Worm (Caenorhabditis elegans) whole organism, late embryonic: ENCODE measurements around the gene R08B4.3.

Experiments used
- C38D4.7 ChIP-seq: fragments of 200-800 bp; sonication (Bioruptor generic); optimal IDR thresholded peaks from 2 replicates; lab custom pipeline; 2018; ENCODE audit warnings: mild to moderate bottlenecking, missing genetic modification characterization, moderate library complexity, missing compliant biosample characterization
- K09A11.1 ChIP-seq: sonication (generic microtip); optimal IDR thresholded peaks from 2 replicates; lab custom pipeline; 2017; ENCODE audit warnings: antibody characterized with exemption, mild to moderate bottlenecking, missing genetic modification characterization, missing compliant biosample characterization; ENCODE audit not compliant: insufficient read depth
- T23F11.4 ChIP-seq: fragments of 200-800 bp; sonication (Bioruptor generic); optimal IDR thresholded peaks from 2 replicates; lab custom pipeline; 2018; ENCODE audit warnings: mild to moderate bottlenecking, missing genetic modification characterization, missing compliant biosample characterization
- Y22D7AL.16 ChIP-seq: sonication (generic microtip); optimal IDR thresholded peaks from 2 replicates; lab custom pipeline; 2016; ENCODE audit warnings: missing genetic modification characterization, missing compliant biosample characterization
- ahr-1 ChIP-seq: sonication (generic microtip); optimal IDR thresholded peaks from 2 replicates; lab custom pipeline; 2016; ENCODE audit warnings: missing genetic modification characterization, missing compliant biosample characterization
- ama-1 ChIP-seq: fragments of 150-350 bp; optimal IDR thresholded peaks from 2 replicates; lab custom pipeline; 2014
- ceh-24 ChIP-seq: sonication (generic microtip); optimal IDR thresholded peaks from 2 replicates; lab custom pipeline; 2016; ENCODE audit warnings: mild to moderate bottlenecking, missing genetic modification characterization, missing compliant biosample characterization
- ceh-31 ChIP-seq: sonication (generic microtip); optimal IDR thresholded peaks from 2 replicates; lab custom pipeline; 2016; ENCODE audit warnings: missing genetic modification characterization, missing compliant biosample characterization
- ceh-45 ChIP-seq: fragments of 200-800 bp; sonication (Bioruptor generic); IDR thresholded peaks from 2 replicates; pipeline ENCODE4 v1.3.6; 2022; ENCODE audit warnings: missing genetic modification reagents, missing genetic modification characterization, missing compliant biosample characterization
- ceh-48 ChIP-seq: sonication (generic microtip); optimal IDR thresholded peaks from 2 replicates; lab custom pipeline; 2016; ENCODE audit warnings: missing genetic modification characterization, inconsistent platforms, missing compliant biosample characterization
- ceh-6 ChIP-seq: fragments of 200-800 bp; sonication (Bioruptor generic); optimal IDR thresholded peaks from 2 replicates; lab custom pipeline; 2018; ENCODE audit warnings: mild to moderate bottlenecking, missing genetic modification characterization, missing compliant biosample characterization
- ceh-9 ChIP-seq: sonication (generic microtip); optimal IDR thresholded peaks from 2 replicates; lab custom pipeline; 2016; ENCODE audit warnings: mild to moderate bottlenecking, missing genetic modification characterization, inconsistent platforms, missing compliant biosample characterization
- dmd-4 ChIP-seq: sonication (generic microtip); optimal IDR thresholded peaks from 2 replicates; lab custom pipeline; 2016; ENCODE audit warnings: borderline replicate concordance, missing genetic modification characterization, missing compliant biosample characterization
- dve-1 ChIP-seq: sonication (generic microtip); optimal IDR thresholded peaks from 2 replicates; lab custom pipeline; 2017; ENCODE audit warnings: antibody characterized with exemption, mild to moderate bottlenecking, missing genetic modification characterization, missing compliant biosample characterization
- ets-4 ChIP-seq: sonication (generic microtip); optimal IDR thresholded peaks from 2 replicates; lab custom pipeline; 2016; ENCODE audit warnings: missing genetic modification characterization, missing compliant biosample characterization
- gmeb-2 ChIP-seq: sonication (generic microtip); optimal IDR thresholded peaks from 2 replicates; lab custom pipeline; 2016; ENCODE audit warnings: missing genetic modification characterization, inconsistent platforms, missing compliant biosample characterization
- hlh-15 ChIP-seq: sonication (generic microtip); optimal IDR thresholded peaks from 2 replicates; lab custom pipeline; 2016; ENCODE audit warnings: missing genetic modification characterization, missing compliant biosample characterization
- hlh-30 ChIP-seq: sonication (generic microtip); optimal IDR thresholded peaks from 2 replicates; lab custom pipeline; 2017; ENCODE audit warnings: antibody characterized with exemption, missing genetic modification characterization, missing compliant biosample characterization; ENCODE audit not compliant: insufficient read depth
- hlh-8 ChIP-seq: sonication (generic microtip); optimal IDR thresholded peaks from 2 replicates; lab custom pipeline; 2016; ENCODE audit warnings: missing genotype, missing genetic modification characterization, missing compliant biosample characterization
- lin-11 ChIP-seq: fragments of 200-800 bp; sonication (Bioruptor generic); optimal IDR thresholded peaks from 2 replicates; lab custom pipeline; 2018; ENCODE audit warnings: mild to moderate bottlenecking, missing genetic modification characterization, missing compliant biosample characterization
- madf-2 ChIP-seq: sonication (generic microtip); optimal IDR thresholded peaks from 2 replicates; lab custom pipeline; 2017; ENCODE audit warnings: missing genetic modification characterization, missing compliant biosample characterization
- mec-3 ChIP-seq: sonication (generic microtip); optimal IDR thresholded peaks from 2 replicates; lab custom pipeline; 2016; ENCODE audit warnings: borderline replicate concordance, missing genetic modification characterization, missing compliant biosample characterization
- nhr-11 ChIP-seq: fragments of 150-350 bp; optimal IDR thresholded peaks from 2 replicates; lab custom pipeline; 2014; ENCODE audit warnings: missing biosample characterization, missing genetic modification characterization
- nhr-232 ChIP-seq: sonication (generic microtip); optimal IDR thresholded peaks from 2 replicates; lab custom pipeline; 2016; ENCODE audit warnings: missing genetic modification characterization, missing compliant biosample characterization
- npax-4 ChIP-seq: sonication (generic microtip); optimal IDR thresholded peaks from 2 replicates; lab custom pipeline; 2016; ENCODE audit warnings: missing genetic modification characterization, missing compliant biosample characterization
- odd-2 ChIP-seq: sonication (generic microtip); optimal IDR thresholded peaks from 2 replicates; lab custom pipeline; 2017; ENCODE audit warnings: antibody characterized with exemption, mild to moderate bottlenecking, missing genetic modification characterization, missing compliant biosample characterization
- pax-1 ChIP-seq: fragments of 150-350 bp; optimal IDR thresholded peaks from 2 replicates; lab custom pipeline; 2014; ENCODE audit warnings: missing biosample characterization, missing genetic modification characterization
- pha-2 ChIP-seq: sonication (generic microtip); optimal IDR thresholded peaks from 2 replicates; lab custom pipeline; 2017; ENCODE audit warnings: mild to moderate bottlenecking, missing genetic modification characterization, missing compliant biosample characterization
- pha-4 ChIP-seq: fragments of 150-350 bp; optimal IDR thresholded peaks from 2 replicates; lab custom pipeline; 2018; ENCODE audit warnings: missing biosample characterization, missing genetic modification reagents, missing genetic modification characterization
- pros-1 ChIP-seq: fragments of 150-350 bp; optimal IDR thresholded peaks from 2 replicates; lab custom pipeline; 2014; ENCODE audit warnings: missing biosample characterization, missing genetic modification reagents, missing genetic modification characterization
- ref-2 ChIP-seq: sonication (generic microtip); optimal IDR thresholded peaks from 2 replicates; lab custom pipeline; 2016; ENCODE audit warnings: missing genetic modification characterization, missing compliant biosample characterization
- rnt-1 ChIP-seq: sonication (generic microtip); optimal IDR thresholded peaks from 2 replicates; lab custom pipeline; 2016; ENCODE audit warnings: missing genetic modification characterization, missing compliant biosample characterization
- sox-2 ChIP-seq: fragments of 200-800 bp; sonication (Bioruptor generic); IDR thresholded peaks from 2 replicates; pipeline ENCODE4 v1.3.6; 2022; ENCODE audit warnings: missing genetic modification reagents, missing genetic modification characterization, missing compliant biosample characterization
- tbx-7 ChIP-seq: sonication (generic microtip); optimal IDR thresholded peaks from 2 replicates; lab custom pipeline; 2016; ENCODE audit warnings: missing genotype, missing genetic modification characterization, missing compliant biosample characterization
- unc-3 ChIP-seq, 2 experiments: fragments of 200-800 bp in 1 of 2; sonication (Bioruptor generic) in 1 of 2; sonication (generic microtip) in 1 of 2; conservative IDR thresholded peaks in 1 of 2; optimal IDR thresholded peaks in 1 of 2; 2 replicates each; pipeline versions ENCODE4 v1.3.6 to Lab custom; 2016 to 2022; ENCODE audit warnings: missing compliant biosample characterization in 2 of 2, missing genetic modification characterization in 2 of 2, missing genetic modification reagents in 1 of 2
- unc-42 ChIP-seq: sonication (generic microtip); optimal IDR thresholded peaks from 2 replicates; lab custom pipeline; 2016; ENCODE audit warnings: missing genotype, missing genetic modification characterization, missing compliant biosample characterization
- zip-5 ChIP-seq: sonication (generic microtip); optimal IDR thresholded peaks from 2 replicates; lab custom pipeline; 2016; ENCODE audit warnings: missing genetic modification characterization, missing compliant biosample characterization

R08B4.3 gene

DNA sequence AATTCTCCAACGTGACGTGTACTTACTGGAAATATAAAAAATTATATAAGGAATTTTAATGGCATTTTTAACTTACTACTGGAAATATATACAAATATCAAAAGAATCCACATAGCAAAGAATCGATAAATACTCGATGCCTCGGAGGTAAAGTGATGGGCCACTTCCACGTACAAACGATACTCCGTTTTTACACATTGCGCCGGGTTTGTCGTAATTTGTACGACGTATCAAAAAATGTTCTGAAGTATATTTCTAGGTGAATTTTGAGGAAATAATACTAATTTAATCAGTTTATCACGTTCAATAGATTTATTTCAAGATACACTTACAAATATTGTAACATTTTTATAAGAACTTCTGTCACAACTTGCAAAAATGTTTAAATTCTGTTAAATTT lies at the start of gene R08B4.3:
R08B4.3 (minus strand) TSS at position 198 of the 400 bp plus-strand sequence.
- TF ChIP-seq madf-2 (tag; lab: Kevin White, UChicago) (no peak), unc-42 (tag; lab: Kevin White, UChicago) (no peak), pax-1 (no peak), nhr-11 (tag; lab: Kevin White, UChicago) (no peak), pha-4 (tag; lab: Kevin White, UChicago) (no peak), ref-2 (tag; lab: Kevin White, UChicago) (no peak), rnt-1 (tag; lab: Kevin White, UChicago) (no peak), ceh-48 (no peak), hlh-30 (tag; lab: Kevin White, UChicago) (no peak)

DNA sequence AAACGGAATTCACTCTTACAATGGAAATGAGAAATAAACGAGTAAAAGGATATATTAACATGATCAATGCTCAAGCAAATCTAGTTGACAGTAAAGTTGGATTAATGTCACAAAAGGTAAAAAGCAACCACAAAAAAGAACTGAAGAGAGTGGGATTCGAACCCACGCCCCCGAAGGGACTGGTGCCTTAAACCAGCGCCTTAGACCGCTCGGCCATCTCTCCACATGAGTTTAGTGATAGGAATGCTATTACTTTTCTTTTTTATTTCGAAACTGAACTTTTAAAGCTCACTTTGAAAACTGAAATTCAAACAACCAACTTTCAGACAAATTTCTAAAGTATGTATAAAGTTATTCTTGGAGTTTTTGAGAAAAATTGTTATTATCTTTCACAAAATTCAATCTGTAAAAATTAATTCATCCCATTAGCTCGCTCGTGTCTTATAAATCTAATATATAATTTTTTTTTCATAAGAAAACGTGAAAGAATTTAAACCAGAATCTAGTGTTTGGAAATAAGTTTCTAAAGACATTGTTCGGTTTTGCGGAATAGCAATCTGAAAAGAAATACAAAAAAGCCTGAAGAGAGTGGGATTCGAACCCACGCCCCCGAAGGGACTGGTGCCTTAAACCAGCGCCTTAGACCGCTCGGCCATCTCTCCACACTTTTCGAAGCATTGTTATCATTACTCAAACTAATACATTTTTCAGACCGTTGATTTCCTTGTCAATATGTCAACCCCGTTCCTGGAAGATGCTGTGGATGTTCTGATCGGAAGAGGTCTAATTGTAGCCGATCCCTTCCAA lies 42.2 kb upstream of the R08B4.3 start:
- TF ChIP-seq C38D4.7 = no peak
- TF ChIP-seq lin-11 (tag; lab: Kevin White, UChicago) = no peak
- no peak for TF ChIP-seq ets-4 (tag; lab: Kevin White, UChicago)
- TF ChIP-seq nhr-232 (tag; lab: Kevin White, UChicago) = no peak
- TF ChIP-seq Y22D7AL.16 (tag; lab: Kevin White, UChicago) = no peak
- no peak for TF ChIP-seq zip-5
- TF ChIP-seq dmd-4 (tag; lab: Kevin White, UChicago) = no peak
- TF ChIP-seq ceh-45 = no peak
- TF ChIP-seq unc-3 (GFP tag; conservative IDR thresholded peaks at IDR 0.05; lab: Robert Waterston, UW) = no peak
- no peak for TF ChIP-seq unc-3 (tag; optimal IDR thresholded peaks at IDR 0.05; lab: Kevin White, UChicago)
- TF ChIP-seq K09A11.1 = no peak
- no peak for TF ChIP-seq npax-4 (tag; lab: Kevin White, UChicago)
- TF ChIP-seq tbx-7 = no peak
- TF ChIP-seq hlh-15 (tag; lab: Kevin White, UChicago) = no peak
- no peak for TF ChIP-seq ceh-6 (GFP tag; lab: Kevin White, UChicago)

DNA sequence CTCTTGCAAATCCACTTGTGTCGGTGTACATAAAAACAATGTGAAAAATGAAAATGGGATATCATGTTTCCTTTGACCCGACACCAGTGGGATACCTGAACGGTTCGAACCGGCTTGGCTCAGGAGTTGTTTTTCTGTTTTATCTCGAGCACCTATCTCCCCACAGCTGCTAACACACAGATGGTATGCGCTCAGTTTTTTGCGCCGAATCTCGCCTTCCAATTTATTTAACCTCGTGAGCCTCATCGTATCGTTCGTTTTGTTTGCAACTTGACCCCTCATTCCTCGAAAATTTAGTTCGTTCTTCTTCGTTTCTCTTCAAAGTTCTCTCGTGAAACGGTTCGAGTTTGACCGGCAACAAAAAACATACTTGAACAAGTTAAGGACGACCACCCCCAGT lies 39.7 kb upstream of the R08B4.3 start, which contains the start of gene C05C9.1:
C05C9.1 (plus strand) TSS at position 301 of the 400 bp plus-strand sequence.
- TF ChIP-seq pha-2 (no peak), unc-42 (tag; lab: Kevin White, UChicago) (no peak), odd-2 (tag; lab: Kevin White, UChicago) (no peak), ahr-1 (tag; lab: Kevin White, UChicago) (no peak), sox-2 (GFP tag; lab: Robert Waterston, UW) (no peak), pros-1 (tag; lab: Kevin White, UChicago) (no peak), ceh-24 (tag; lab: Kevin White, UChicago) (no peak), Y22D7AL.16 (tag; lab: Kevin White, UChicago) (no peak), T23F11.4 (GFP tag; lab: Kevin White, UChicago) (no peak), lin-11 (tag; lab: Kevin White, UChicago) (no peak), hlh-8 (tag; lab: Kevin White, UChicago) (no peak), hlh-30 (tag; lab: Kevin White, UChicago) (no peak)

DNA sequence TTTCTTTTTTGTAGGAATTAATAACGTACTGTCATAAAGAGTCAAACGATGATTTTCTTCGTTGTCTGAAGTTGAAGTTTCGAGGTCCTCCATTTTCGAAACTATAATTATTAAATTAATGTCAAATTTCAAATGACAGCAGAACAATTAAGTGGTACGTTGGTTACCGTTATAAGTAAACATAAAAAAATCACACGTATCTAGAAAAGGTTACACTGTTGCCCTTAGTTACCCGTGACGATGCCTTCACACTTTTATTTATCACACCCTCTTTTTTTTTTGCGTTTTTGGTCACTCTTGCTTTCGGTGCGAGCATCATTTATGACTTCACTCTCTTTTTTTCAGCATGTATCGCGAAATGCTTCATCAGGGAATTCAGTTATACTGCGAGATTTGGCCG lies 31.9 kb upstream of the R08B4.3 start, which contains the start of the genes C05C9.3 and C05C9.2:
C05C9.3 (minus strand) TSS at position 101 of the 400 bp plus-strand sequence.
C05C9.2 (plus strand) TSS at position 346 of the 400 bp plus-strand sequence.
- TF ChIP-seq ceh-48 = no peak
- TF ChIP-seq ceh-9 (tag; lab: Kevin White, UChicago) = no peak
- TF ChIP-seq tbx-7 = no peak
- no peak for TF ChIP-seq ceh-31 (tag; lab: Kevin White, UChicago)
- TF ChIP-seq gmeb-2 (tag; lab: Kevin White, UChicago) = no peak
- no peak for TF ChIP-seq dve-1
- TF ChIP-seq ahr-1 (tag; lab: Kevin White, UChicago) = no peak
- no peak for TF ChIP-seq ama-1 (lab: Kevin White, UChicago)
- no peak for TF ChIP-seq K09A11.1
- no peak for TF ChIP-seq mec-3 (tag; lab: Kevin White, UChicago)
- TF ChIP-seq, all 69 proteins: peak for 0
